Worm (Caenorhabditis elegans) whole organism, L4 larva: ENCODE results near the gene zzz-1.

ENCODE experiments used
- F49E8.2 ChIP-seq: sonication (generic microtip); optimal IDR thresholded peaks from 2 replicates; lab custom pipeline; 2016; ENCODE audit warnings: missing compliant biosample characterization, mild to moderate bottlenecking, missing genetic modification characterization, borderline replicate concordance
- T26A8.4 ChIP-seq: fragments of 200-800 bp; sonication (Bioruptor generic); IDR thresholded peaks from 2 replicates; pipeline ENCODE4 v1.3.6; 2022; ENCODE audit warnings: missing genetic modification characterization, missing compliant biosample characterization
- Y48G9A.11 ChIP-seq: fragments of 200-800 bp; sonication (Bioruptor generic); IDR thresholded peaks from 2 replicates; pipeline ENCODE4 v1.3.6; 2022; ENCODE audit warnings: missing genetic modification reagents, missing genetic modification characterization, missing compliant biosample characterization
- aha-1 ChIP-seq: fragments of 150-350 bp; peaks from one replicate; lab custom pipeline; 2014; ENCODE audit warnings: missing biosample characterization, missing genetic modification characterization
- arid-1 ChIP-seq: fragments of 200-800 bp; sonication (Bioruptor generic); conservative IDR thresholded peaks from 2 replicates; pipeline ENCODE4 v1.3.6; 2022; ENCODE audit warnings: missing genetic modification reagents, missing genetic modification characterization, missing compliant biosample characterization
- attf-4 ChIP-seq: sonication (generic microtip); optimal IDR thresholded peaks from 3 replicates; lab custom pipeline; 2017; ENCODE audit warnings: missing biosample characterization, missing genetic modification characterization
- ceh-28 ChIP-seq: fragments of 150-350 bp; optimal IDR thresholded peaks from 2 replicates; lab custom pipeline; 2014; ENCODE audit warnings: missing biosample characterization, missing genetic modification reagents, missing genetic modification characterization
- ceh-62 ChIP-seq: sonication (generic microtip); optimal IDR thresholded peaks from 2 replicates; lab custom pipeline; 2017; ENCODE audit warnings: missing biosample characterization, missing genetic modification characterization
- ces-1 ChIP-seq: fragments of 150-350 bp; sonication (generic microtip); optimal IDR thresholded peaks from 4 replicates; lab custom pipeline; 2014; ENCODE audit warnings: missing biosample characterization, missing genetic modification reagents, missing genetic modification characterization
- daf-19 ChIP-seq: fragments of 200-800 bp; sonication (Bioruptor generic); conservative IDR thresholded peaks from 2 replicates; pipeline ENCODE4 v1.3.6; 2022; ENCODE audit warnings: missing genetic modification characterization, missing compliant biosample characterization
- daf-8 ChIP-seq: fragments of 200-800 bp; sonication (Bioruptor generic); IDR thresholded peaks from 2 replicates; pipeline ENCODE4 v1.3.6; 2022; ENCODE audit warnings: missing genetic modification characterization, missing compliant biosample characterization
- dmd-8 ChIP-seq: fragments of 200-800 bp; sonication (Bioruptor generic); IDR thresholded peaks from 2 replicates; pipeline ENCODE4 v1.3.6; 2022; ENCODE audit warnings: missing genetic modification characterization, missing compliant biosample characterization
- duxl-1 ChIP-seq: sonication (generic microtip); optimal IDR thresholded peaks from 2 replicates; lab custom pipeline; 2016; ENCODE audit warnings: mild to moderate bottlenecking, missing genetic modification characterization, moderate library complexity, missing compliant biosample characterization; ENCODE audit not compliant: poor library complexity
- dve-1 ChIP-seq: sonication (generic microtip); optimal IDR thresholded peaks from 2 replicates; lab custom pipeline; 2017; ENCODE audit warnings: antibody characterized with exemption, mild to moderate bottlenecking, missing genetic modification characterization, missing compliant biosample characterization; ENCODE audit not compliant: insufficient read depth
- egl-43 ChIP-seq: fragments of 200-800 bp; sonication (Bioruptor generic); IDR thresholded peaks from 2 replicates; pipeline ENCODE4 v1.3.6; 2022; ENCODE audit warnings: missing genetic modification reagents, missing genetic modification characterization, missing compliant biosample characterization
- fkh-10 ChIP-seq: fragments of 150-350 bp; optimal IDR thresholded peaks from 2 replicates; lab custom pipeline; 2014; ENCODE audit warnings: missing biosample characterization, missing genetic modification reagents, missing genetic modification characterization
- fos-1 ChIP-seq: fragments of 150-350 bp; optimal IDR thresholded peaks from 2 replicates; lab custom pipeline; 2014; ENCODE audit warnings: missing biosample characterization, missing genetic modification characterization
- gei-8 ChIP-seq: fragments of 200-800 bp; sonication (Bioruptor generic); optimal IDR thresholded peaks from 2 replicates; lab custom pipeline; 2018; ENCODE audit warnings: mild to moderate bottlenecking, missing genetic modification characterization, missing compliant biosample characterization
- hlh-11 ChIP-seq: fragments of 200-800 bp; sonication (Bioruptor generic); optimal IDR thresholded peaks from 2 replicates; lab custom pipeline; 2018; ENCODE audit warnings: mild to moderate bottlenecking, missing genetic modification characterization, missing compliant biosample characterization
- hlh-30 ChIP-seq: sonication (generic microtip); optimal IDR thresholded peaks from 2 replicates; lab custom pipeline; 2017; ENCODE audit warnings: antibody characterized with exemption, mild to moderate bottlenecking, missing genetic modification characterization, missing compliant biosample characterization; ENCODE audit not compliant: insufficient read depth
- lin-13 ChIP-seq: fragments of 150-350 bp; optimal IDR thresholded peaks from 2 replicates; lab custom pipeline; 2014; ENCODE audit warnings: missing biosample characterization, missing genetic modification reagents, missing genetic modification characterization
- lir-3 ChIP-seq: sonication (generic microtip); optimal IDR thresholded peaks from 2 replicates; lab custom pipeline; 2016; ENCODE audit warnings: mild to moderate bottlenecking, missing genetic modification characterization, missing compliant biosample characterization
- lsy-2 ChIP-seq, 2 experiments: fragments of 150-350 bp in 1 of 2; sonication (generic microtip) in 1 of 2; optimal IDR thresholded peaks; 2 replicates each; lab custom pipeline; 2014 to 2017; ENCODE audit warnings: missing biosample characterization in 2 of 2, missing genetic modification characterization in 2 of 2
- madf-5 ChIP-seq, 2 experiments: fragments of 200-800 bp; sonication (Bioruptor generic); IDR thresholded peaks; 2 replicates each; pipeline ENCODE4 v1.3.6; 2022; ENCODE audit warnings: missing compliant biosample characterization in 2 of 2, missing genetic modification characterization in 2 of 2
- madf-9 ChIP-seq: fragments of 200-800 bp; sonication (Bioruptor generic); conservative IDR thresholded peaks from 2 replicates; pipeline ENCODE4 v1.3.6; 2022; ENCODE audit warnings: missing genetic modification reagents, missing genetic modification characterization, missing compliant biosample characterization
- mxl-2 ChIP-seq: fragments of 200-800 bp; sonication (Bioruptor generic); conservative IDR thresholded peaks from 2 replicates; pipeline ENCODE4 v1.3.6; 2022; ENCODE audit warnings: missing genetic modification reagents, missing genetic modification characterization, missing compliant biosample characterization
- mxl-3 ChIP-seq: fragments of 200-800 bp; sonication (Bioruptor generic); optimal IDR thresholded peaks from 2 replicates; lab custom pipeline; 2018; ENCODE audit warnings: mild to moderate bottlenecking, missing genetic modification characterization, missing compliant biosample characterization
- nhr-10 ChIP-seq: fragments of 150-350 bp; optimal IDR thresholded peaks from 2 replicates; lab custom pipeline; 2014; ENCODE audit warnings: missing biosample characterization, missing genetic modification characterization
- nhr-102 ChIP-seq: sonication (generic microtip); optimal IDR thresholded peaks from 2 replicates; lab custom pipeline; 2016; ENCODE audit warnings: mild to moderate bottlenecking, missing genetic modification characterization, moderate library complexity, missing compliant biosample characterization
- nhr-28 ChIP-seq: fragments of 150-350 bp; optimal IDR thresholded peaks from 2 replicates; lab custom pipeline; 2014; ENCODE audit warnings: missing biosample characterization, missing genetic modification characterization
- nhr-41 ChIP-seq: fragments of 200-800 bp; sonication (Bioruptor generic); IDR thresholded peaks from 2 replicates; pipeline ENCODE4 v1.3.6; 2022; ENCODE audit warnings: missing genetic modification reagents, missing genetic modification characterization, missing compliant biosample characterization
- nhr-48 ChIP-seq: sonication (generic microtip); optimal IDR thresholded peaks from 2 replicates; lab custom pipeline; 2016; ENCODE audit warnings: mild to moderate bottlenecking, missing genetic modification characterization, missing compliant biosample characterization
- nhr-76 ChIP-seq: fragments of 150-350 bp; optimal IDR thresholded peaks from 2 replicates; lab custom pipeline; 2014; ENCODE audit warnings: missing biosample characterization, missing genetic modification characterization
- pqm-1 ChIP-seq: sonication (generic microtip); optimal IDR thresholded peaks from 2 replicates; lab custom pipeline; 2017; ENCODE audit warnings: missing biosample characterization, missing genetic modification characterization
- set-16 ChIP-seq: fragments of 200-800 bp; sonication (Bioruptor generic); IDR thresholded peaks from 2 replicates; pipeline ENCODE4 v1.3.6; 2022; ENCODE audit warnings: missing genetic modification reagents, missing genetic modification characterization, missing compliant biosample characterization
- skn-1 ChIP-seq: fragments of 150-350 bp; optimal IDR thresholded peaks from 2 replicates; lab custom pipeline; 2014; ENCODE audit warnings: missing biosample characterization, missing genetic modification characterization
- snpc-1.2 ChIP-seq: fragments of 200-800 bp; sonication (Bioruptor generic); IDR thresholded peaks from 2 replicates; pipeline ENCODE4 v1.3.6; 2022; ENCODE audit warnings: missing genetic modification reagents, missing genetic modification characterization, missing compliant biosample characterization
- snpc-4 ChIP-seq: fragments of 150-350 bp; optimal IDR thresholded peaks from 2 replicates; lab custom pipeline; 2014; ENCODE audit warnings: missing biosample characterization, missing genetic modification characterization
- spr-1 ChIP-seq: sonication (generic microtip); optimal IDR thresholded peaks from 2 replicates; lab custom pipeline; 2016; ENCODE audit warnings: mild to moderate bottlenecking, missing genetic modification characterization, missing compliant biosample characterization
- tra-1 ChIP-seq: fragments of 200-800 bp; sonication (Bioruptor generic); IDR thresholded peaks from 2 replicates; pipeline ENCODE4 v1.3.6; 2022; ENCODE audit warnings: missing genetic modification reagents, missing genetic modification characterization, missing compliant biosample characterization
- unc-130 ChIP-seq: sonication (generic microtip); optimal IDR thresholded peaks from 2 replicates; lab custom pipeline; 2016; ENCODE audit warnings: missing genetic modification reagents, missing genetic modification characterization, missing compliant biosample characterization
- unc-39 ChIP-seq: sonication (generic microtip); optimal IDR thresholded peaks from 2 replicates; lab custom pipeline; 2017; ENCODE audit warnings: missing biosample characterization, missing genetic modification characterization
- unc-62 ChIP-seq, 3 experiments: fragments of 150-350 bp in 1 of 3; sonication (generic microtip); optimal IDR thresholded peaks in 2 of 3; peaks in 1 of 3; 1 replicate in 1 of 3; 2 replicates in 2 of 3; lab custom pipeline; 2014 to 2017; ENCODE audit warnings: missing biosample characterization in 3 of 3, missing genetic modification characterization in 3 of 3, missing genetic modification reagents in 3 of 3, missing genotype in 1 of 3
- zfp-2 ChIP-seq: sonication (generic microtip); optimal IDR thresholded peaks from 2 replicates; lab custom pipeline; 2016; ENCODE audit warnings: mild to moderate bottlenecking, missing genetic modification characterization, missing compliant biosample characterization
- zfp-3 ChIP-seq: fragments of 200-800 bp; sonication (Bioruptor generic); conservative IDR thresholded peaks from 2 replicates; pipeline ENCODE4 v1.3.6; 2022; ENCODE audit warnings: missing genetic modification reagents, missing genetic modification characterization, missing compliant biosample characterization
- zip-2 ChIP-seq: fragments of 150-350 bp; optimal IDR thresholded peaks from 2 replicates; lab custom pipeline; 2014; ENCODE audit warnings: missing biosample characterization, missing genetic modification characterization
- ztf-7 ChIP-seq: fragments of 150-350 bp; optimal IDR thresholded peaks from 2 replicates; lab custom pipeline; 2014; ENCODE audit warnings: missing biosample characterization, missing genetic modification characterization

The zzz-1 gene

ce11 chrV:10898629-10899028 lies 10.3 kb downstream of the zzz-1 start:
- TF ChIP-seq zfp-2 (tag; lab: Kevin White, UChicago): no peak
- TF ChIP-seq unc-62 (GFP tag; optimal IDR thresholded peaks at IDR 0.05 in 1 of 2; lab: Kevin White, UChicago): peak in 1 of 2 experiments; percentile 29
- TF ChIP-seq unc-62 (tag; optimal IDR thresholded peaks at IDR 0.05; lab: Kevin White, UChicago): no peak

ce11 chrV:10898107-10898506 lies 10.9 kb downstream of the zzz-1 start, which contains the start of gene F32D8.7:
Gene F32D8.7 (plus strand): TSS chrV:10898435.
- no peak for TF ChIP-seq T26A8.4 (GFP tag; lab: Robert Waterston, UW)
- TF ChIP-seq nhr-28 (tag; lab: Kevin White, UChicago): peak; percentile 10
- TF ChIP-seq gei-8 (GFP tag; lab: Kevin White, UChicago): no peak
- TF ChIP-seq mxl-2 (GFP tag; lab: Robert Waterston, UW): no peak
- no peak for TF ChIP-seq fos-1
- no peak for TF ChIP-seq attf-4 (tag; lab: Kevin White, UChicago)
- no peak for TF ChIP-seq ztf-7
- TF ChIP-seq dve-1 (tag; lab: Kevin White, UChicago): no peak
- TF ChIP-seq aha-1: peak; percentile 81
- TF ChIP-seq tra-1 (GFP tag; lab: Robert Waterston, UW): no peak
- TF ChIP-seq duxl-1 (tag; lab: Kevin White, UChicago): no peak
- no peak for TF ChIP-seq nhr-41
- TF ChIP-seq ceh-62 (tag; lab: Kevin White, UChicago): no peak
- peak in 1 of 2 experiments; percentile 90 for TF ChIP-seq unc-62 (GFP tag; optimal IDR thresholded peaks at IDR 0.05 in 1 of 2; lab: Kevin White, UChicago)
- no peak for TF ChIP-seq unc-62 (tag; optimal IDR thresholded peaks at IDR 0.05; lab: Kevin White, UChicago)
- TF ChIP-seq, all 104 proteins: peak for 3

- TF ChIP-seq madf-9 (peak; percentile 85), spr-1 (tag; lab: Kevin White, UChicago) (peak; percentile 95), nhr-48 (tag; lab: Kevin White, UChicago) (peak; percentile 96), hlh-30 (tag; lab: Kevin White, UChicago) (peak; percentile 94), daf-19 (peak; percentile 88; the same call in 1 of the 2 replicates), nhr-10 (tag; lab: Kevin White, UChicago) (peak; percentile 95), madf-5 (GFP tag; IDR thresholded peaks at IDR 0.05; lab: Robert Waterston, UW) (peak; percentile 84 to 88), ces-1 (GFP tag; lab: Kevin White, UChicago) (peak; percentile 66), snpc-1.2 (GFP tag; lab: Robert Waterston, UW) (no peak; the same call in 1 of the 2 replicates), dmd-8 (GFP tag; lab: Robert Waterston, UW) (no peak), lir-3 (tag; lab: Kevin White, UChicago) (peak; percentile 67), Y48G9A.11 (GFP tag; lab: Robert Waterston, UW) (peak; percentile 93), snpc-4 (tag; lab: Kevin White, UChicago) (peak; percentile 8), gei-8 (GFP tag; lab: Kevin White, UChicago) (peak; percentile 49), zip-2 (peak; percentile 91), lsy-2 (tag; optimal IDR thresholded peaks at IDR 0.05; lab: Kevin White, UChicago) (peak; percentile 93 to 98), egl-43 (peak; percentile 94), mxl-2 (GFP tag; lab: Robert Waterston, UW) (peak; percentile 83), nhr-41 (peak; percentile 97), unc-39 (peak; percentile 13), pqm-1 (tag; lab: Kevin White, UChicago) (peak; percentile 87), set-16 (GFP tag; lab: Robert Waterston, UW) (peak; percentile 68), nhr-28 (tag; lab: Kevin White, UChicago) (peak; percentile 97), unc-130 (peak; percentile 97), hlh-11 (peak; percentile 99), ceh-28 (tag; lab: Kevin White, UChicago) (no peak), arid-1 (GFP tag; lab: Robert Waterston, UW) (peak; percentile 96), nhr-76 (peak; percentile 70), lin-13 (peak; percentile 96), skn-1 (peak; percentile 74), F49E8.2 (tag; lab: Kevin White, UChicago) (peak; percentile 97), fkh-10 (GFP tag; lab: Kevin White, UChicago) (peak; percentile 95), nhr-102 (tag; lab: Kevin White, UChicago) (peak; percentile 98), daf-8 (GFP tag; lab: Robert Waterston, UW) (no peak), zfp-3 (peak; percentile 98), mxl-3 (GFP tag; lab: Kevin White, UChicago) (peak; percentile 97)
These were observed 11.8 kb downstream of the zzz-1 start for ce11 chrV:10897172-10897571.
